Worm (Caenorhabditis elegans): ENCODE results near the gene ekl-6.

- no peak for TF ChIP-seq flt-1 (GFP tag; IDR thresholded peaks at IDR 0.05)
- TF ChIP-seq ref-1 (GFP tag; conservative IDR thresholded peaks at IDR 0.05): no peak
- TF ChIP-seq med-1 (GFP tag; optimal IDR thresholded peaks at IDR 0.05; ENCODE audit: insufficient read depth): no peak
- no peak for TF ChIP-seq ztf-23 (GFP tag; IDR thresholded peaks at IDR 0.05)
- TF ChIP-seq klf-2 (GFP tag; conservative IDR thresholded peaks at IDR 0.05): no peak
- no peak for TF ChIP-seq tab-1 (GFP tag; IDR thresholded peaks at IDR 0.05)
- TF ChIP-seq T22C8.4 (GFP tag; IDR thresholded peaks at IDR 0.05): no peak
- no peak for TF ChIP-seq ztf-29 (GFP tag; IDR thresholded peaks at IDR 0.05)
- TF ChIP-seq cog-1 (tag; optimal IDR thresholded peaks at IDR 0.05): no peak
Observed at ce11 chrIII:10056033-10056432, 8.2 kb upstream of the ekl-6 start, which contains the start of gene T16G12.10.
